Fruit fly (Drosophila melanogaster) whole organism, prepupa: ENCODE results near the gene CG43049.

Source experiments
- Blimp-1 ChIP-seq: fragments of 200-800 bp; sonication (Bioruptor generic); optimal IDR thresholded peaks from 3 replicates; lab custom pipeline; 2017; ENCODE audit warnings: missing biosample characterization, missing genetic modification characterization, mild to moderate bottlenecking, moderate library complexity, missing genetic modification reagents
- CG11762 ChIP-seq: fragments of 200-800 bp; sonication (Bioruptor generic); optimal IDR thresholded peaks from 3 replicates; lab custom pipeline; 2016; ENCODE audit warnings: missing biosample characterization, missing genetic modification characterization; ENCODE audit not compliant: insufficient read depth
- CG1621 ChIP-seq: fragments of 200-800 bp; sonication (Bioruptor generic); optimal IDR thresholded peaks from 3 replicates; lab custom pipeline; 2018; ENCODE audit warnings: missing biosample characterization, mild to moderate bottlenecking, missing genetic modification characterization
- CG3032 ChIP-seq: fragments of 200-800 bp; optimal IDR thresholded peaks from 2 replicates; lab custom pipeline; 2019; ENCODE audit warnings: missing biosample characterization, mild to moderate bottlenecking, missing genetic modification characterization, moderate library complexity
- CG34406 ChIP-seq: fragments of 200-800 bp; sonication (Bioruptor generic); optimal IDR thresholded peaks from 3 replicates; lab custom pipeline; 2016; ENCODE audit warnings: missing biosample characterization, missing genetic modification characterization
- CG6854 ChIP-seq: fragments of 200-800 bp; sonication (Bioruptor generic); optimal IDR thresholded peaks from 2 replicates; lab custom pipeline; 2017; ENCODE audit warnings: missing biosample characterization, mild to moderate bottlenecking, missing genetic modification characterization
- CG9139 ChIP-seq: fragments of 200-800 bp; sonication (Bioruptor generic); optimal IDR thresholded peaks from 3 replicates; lab custom pipeline; 2017; ENCODE audit warnings: missing biosample characterization, mild to moderate bottlenecking, missing genetic modification characterization
- Eip93F ChIP-seq: fragments of 200-800 bp; sonication (Bioruptor generic); optimal IDR thresholded peaks from 2 replicates; lab custom pipeline; 2016; ENCODE audit warnings: missing biosample characterization, mild to moderate bottlenecking, missing genetic modification characterization
- Ets96B ChIP-seq: fragments of 200-800 bp; optimal IDR thresholded peaks from 2 replicates; lab custom pipeline; 2019; ENCODE audit warnings: missing biosample characterization, mild to moderate bottlenecking, missing genetic modification characterization, moderate library complexity
- Lpt ChIP-seq: fragments of 200-800 bp; sonication (Bioruptor generic); optimal IDR thresholded peaks from 3 replicates; lab custom pipeline; 2016; ENCODE audit warnings: missing biosample characterization, missing genetic modification characterization
- Sox102F ChIP-seq: fragments of 200-800 bp; sonication (Bioruptor generic); optimal IDR thresholded peaks from 2 replicates; lab custom pipeline; 2016; ENCODE audit warnings: missing biosample characterization, mild to moderate bottlenecking, missing genetic modification characterization
- net ChIP-seq: fragments of 200-800 bp; sonication (Bioruptor generic); optimal IDR thresholded peaks from 3 replicates; lab custom pipeline; 2016; ENCODE audit warnings: missing biosample characterization, missing genetic modification characterization
- salr ChIP-seq, 2 experiments: fragments of 200-800 bp; sonication (Bioruptor generic); optimal IDR thresholded peaks; 3 replicates each; lab custom pipeline; 2016 to 2018; ENCODE audit warnings: missing biosample characterization in 2 of 2, missing genetic modification characterization in 2 of 2, mild to moderate bottlenecking in 1 of 2

DNA sequence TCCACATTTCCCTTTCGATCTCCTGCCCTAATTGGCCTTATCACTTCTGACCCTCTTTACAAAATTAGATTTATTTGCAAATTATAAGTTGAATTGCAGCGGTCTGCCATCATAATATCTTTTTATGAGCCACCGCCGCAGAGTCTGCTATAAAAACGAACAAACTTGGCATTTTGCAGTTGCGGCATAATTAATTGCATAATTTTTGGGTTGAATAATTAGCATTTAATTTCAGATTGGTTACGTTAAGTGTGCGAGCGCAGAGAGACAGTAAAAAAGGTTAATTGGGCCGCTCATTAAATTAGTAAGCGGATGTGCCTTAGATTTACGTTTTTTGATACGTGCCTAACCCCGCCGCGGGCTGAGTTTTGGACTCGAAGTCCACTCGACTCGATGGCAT lies 24.2 kb downstream of the CG43049 start:
- TF ChIP-seq CG6854 (no peak), CG34406 (no peak), CG1621 (tag; lab: Kevin White, UChicago) (no peak), Blimp-1 (GFP tag; lab: Kevin White, UChicago) (no peak), CG11762 (GFP tag; lab: Kevin White, UChicago) (no peak), Eip93F (GFP tag; lab: Kevin White, UChicago) (no peak), CG9139 (GFP tag; lab: Kevin White, UChicago) (no peak), net (GFP tag; lab: Kevin White, UChicago) (no peak), salr (GFP tag; optimal IDR thresholded peaks at IDR 0.05; lab: Kevin White, UChicago) (no peak), Lpt (GFP tag; lab: Kevin White, UChicago) (no peak), Sox102F (no peak), Ets96B (tag; lab: Kevin White, UChicago) (no peak), CG3032 (tag; lab: Kevin White, UChicago) (no peak)
